Worm (Caenorhabditis elegans): ENCODE measurements around the gene F14H3.12.

Gene F14H3.12

ce11 chrV:16060135-16060534 is 15.0 kb downstream of the F14H3.12 start, which contains the start of gene F14H3.15:
TSS of gene F14H3.15 (minus strand) at chrV:16060235.
- TF ChIP-seq aly-2 (tag; optimal IDR thresholded peaks at IDR 0.05), result no peak
- TF ChIP-seq fos-1 (tag; optimal IDR thresholded peaks at IDR 0.05), result no peak
- no peak for TF ChIP-seq ZK546.5 (tag; optimal IDR thresholded peaks at IDR 0.05)
- no peak for TF ChIP-seq nhr-23 (tag; optimal IDR thresholded peaks at IDR 0.05)
- no peak for TF ChIP-seq crh-2 (tag; optimal IDR thresholded peaks at IDR 0.05)
- no peak for TF ChIP-seq gmeb-1 (tag; optimal IDR thresholded peaks at IDR 0.05)
- TF ChIP-seq nhr-11 (tag; optimal IDR thresholded peaks at IDR 0.05), result no peak
- no peak for TF ChIP-seq nhr-6 (tag; optimal IDR thresholded peaks at IDR 0.05)
- TF ChIP-seq ama-1 (optimal IDR thresholded peaks at IDR 0.05), result no peak
- no peak for TF ChIP-seq snpc-4 (tag; optimal IDR thresholded peaks at IDR 0.05)
- TF ChIP-seq ztf-4 (tag; optimal IDR thresholded peaks at IDR 0.05), result no peak

- TF ChIP-seq aly-2 (tag; optimal IDR thresholded peaks at IDR 0.05) (no peak), nhr-129 (tag; optimal IDR thresholded peaks at IDR 0.05) (no peak), gmeb-1 (tag; optimal IDR thresholded peaks at IDR 0.05) (no peak), mbf-1 (tag; optimal IDR thresholded peaks at IDR 0.05) (no peak), nhr-77 (tag; optimal IDR thresholded peaks at IDR 0.05) (no peak), Y55F3AM.14 (GFP tag; optimal IDR thresholded peaks at IDR 0.05) (no peak), elt-1 (tag; optimal IDR thresholded peaks at IDR 0.05) (no peak), ceh-82 (tag; optimal IDR thresholded peaks at IDR 0.05) (no peak), unc-55 (GFP tag; optimal IDR thresholded peaks at IDR 0.05) (no peak), lsy-2 (tag; optimal IDR thresholded peaks at IDR 0.05) (no peak), nhr-10 (tag; optimal IDR thresholded peaks at IDR 0.05) (no peak), R02D3.7 (tag; optimal IDR thresholded peaks at IDR 0.05) (no peak), nhr-11 (tag; optimal IDR thresholded peaks at IDR 0.05) (no peak), nhr-21 (tag; optimal IDR thresholded peaks at IDR 0.05) (no peak), ztf-11 (tag; optimal IDR thresholded peaks at IDR 0.05) (no peak), blmp-1 (tag; optimal IDR thresholded peaks at IDR 0.05; ENCODE audit: insufficient read depth) (no peak), lin-39 (tag; optimal IDR thresholded peaks at IDR 0.05) (no peak)
Observed at ce11 chrV:16058872-16059271, 16.3 kb downstream of the F14H3.12 start, which contains the start of gene F14H3.6. TSS of gene F14H3.6 (minus strand) at chrV:16058893.

- TF ChIP-seq mbf-1 (tag; optimal IDR thresholded peaks at IDR 0.05), result no peak
- no peak for TF ChIP-seq nhr-23 (tag; optimal IDR thresholded peaks at IDR 0.05)
- TF ChIP-seq lin-39 (tag; optimal IDR thresholded peaks at IDR 0.05), result no peak
- TF ChIP-seq Y55F3AM.14 (GFP tag; optimal IDR thresholded peaks at IDR 0.05), result no peak
- TF ChIP-seq mdl-1 (tag; optimal IDR thresholded peaks at IDR 0.05), result no peak
- no peak for TF ChIP-seq elt-1 (tag; optimal IDR thresholded peaks at IDR 0.05)
- TF ChIP-seq ztf-11 (tag; optimal IDR thresholded peaks at IDR 0.05), result no peak
- TF ChIP-seq lsy-2 (tag; optimal IDR thresholded peaks at IDR 0.05), result no peak
- no peak for TF ChIP-seq unc-55 (GFP tag; optimal IDR thresholded peaks at IDR 0.05)
- no peak for TF ChIP-seq nhr-11 (tag; optimal IDR thresholded peaks at IDR 0.05)
- no peak for TF ChIP-seq nhr-77 (tag; optimal IDR thresholded peaks at IDR 0.05)
- TF ChIP-seq ztf-1 (GFP tag; conservative IDR thresholded peaks at IDR 0.05), result no peak
- TF ChIP-seq elt-3 (tag; optimal IDR thresholded peaks at IDR 0.05), result no peak
- TF ChIP-seq lin-13 (GFP tag; optimal IDR thresholded peaks at IDR 0.05), result no peak
- no peak for TF ChIP-seq ceh-16 (tag; optimal IDR thresholded peaks at IDR 0.05)
- no peak for TF ChIP-seq skn-1 (tag; optimal IDR thresholded peaks at IDR 0.05)
- TF ChIP-seq crh-2 (tag; optimal IDR thresholded peaks at IDR 0.05), result no peak
Observed at ce11 chrV:16057010-16057463, 18.1 kb downstream of the F14H3.12 start, which contains the start of gene F14H3.5. TSS of gene F14H3.5 (minus strand) at chrV:16057060.

- TF ChIP-seq nhr-77 (tag; optimal IDR thresholded peaks at IDR 0.05), result no peak
- no peak for TF ChIP-seq unc-55 (GFP tag; optimal IDR thresholded peaks at IDR 0.05)
- no peak for TF ChIP-seq mbf-1 (tag; optimal IDR thresholded peaks at IDR 0.05)
- TF ChIP-seq nhr-6 (tag; optimal IDR thresholded peaks at IDR 0.05), result no peak
- TF ChIP-seq ceh-16 (tag; optimal IDR thresholded peaks at IDR 0.05), result no peak
Observed at ce11 chrV:16055031-16055430, 20.1 kb downstream of the F14H3.12 start, which contains the start of gene F14H3.4. TSS of gene F14H3.4 (minus strand) at chrV:16055072.

ce11 chrV:16053373-16053772 is 21.8 kb downstream of the F14H3.12 start, which contains the start of gene F14H3.3:
TSS of gene F14H3.3 (minus strand) at chrV:16053473.
- no peak for TF ChIP-seq nhr-10 (tag; optimal IDR thresholded peaks at IDR 0.05)
- TF ChIP-seq crh-2 (tag; optimal IDR thresholded peaks at IDR 0.05), result no peak
- no peak for TF ChIP-seq nhr-237 (tag; optimal IDR thresholded peaks at IDR 0.05)
- no peak for TF ChIP-seq nhr-23 (tag; optimal IDR thresholded peaks at IDR 0.05)
- no peak for TF ChIP-seq C34F6.9 (tag; optimal IDR thresholded peaks at IDR 0.05)
- TF ChIP-seq ceh-82 (tag; optimal IDR thresholded peaks at IDR 0.05), result no peak
- TF ChIP-seq nhr-25 (tag; optimal IDR thresholded peaks at IDR 0.05), result no peak
- no peak for TF ChIP-seq zag-1 (tag; optimal IDR thresholded peaks at IDR 0.05)
- TF ChIP-seq nhr-11 (tag; optimal IDR thresholded peaks at IDR 0.05), result no peak
- TF ChIP-seq nhr-12 (tag; optimal IDR thresholded peaks at IDR 0.05), result no peak
- TF ChIP-seq sma-3 (GFP tag; optimal IDR thresholded peaks at IDR 0.05), result no peak
- TF ChIP-seq ztf-11 (tag; optimal IDR thresholded peaks at IDR 0.05), result no peak
- no peak for TF ChIP-seq lin-13 (GFP tag; optimal IDR thresholded peaks at IDR 0.05)
- TF ChIP-seq ztf-4 (tag; optimal IDR thresholded peaks at IDR 0.05), result no peak
- TF ChIP-seq blmp-1 (tag; optimal IDR thresholded peaks at IDR 0.05; ENCODE audit: insufficient read depth), result no peak
- TF ChIP-seq lsy-2 (tag; optimal IDR thresholded peaks at IDR 0.05), result no peak
- no peak for TF ChIP-seq sem-4 (tag; optimal IDR thresholded peaks at IDR 0.05)
- no peak for TF ChIP-seq unc-62 (GFP tag; optimal IDR thresholded peaks at IDR 0.05)
- no peak for TF ChIP-seq mab-5 (tag; optimal IDR thresholded peaks at IDR 0.05)
- TF ChIP-seq ztf-1 (GFP tag; conservative IDR thresholded peaks at IDR 0.05), result no peak

All from whole organism, L2 larva.